Worm (Caenorhabditis elegans) whole organism, L2 larva: ENCODE measurements around the gene trpp-6.
A peak's percentile ranks its signal among the peaks of the same experiment; 100 is the strongest.

ENCODE experiments used
- R02D3.7 ChIP-seq: fragments of 150-350 bp; optimal IDR thresholded peaks from 2 replicates; lab custom pipeline; 2014; ENCODE audit warnings: missing biosample characterization, missing genetic modification characterization
- elt-1 ChIP-seq: fragments of 150-350 bp; optimal IDR thresholded peaks from 2 replicates; lab custom pipeline; 2014; ENCODE audit warnings: missing biosample characterization, missing genetic modification characterization
- elt-3 ChIP-seq: sonication (generic microtip); optimal IDR thresholded peaks from 2 replicates; lab custom pipeline; 2017; ENCODE audit warnings: missing biosample characterization, missing genetic modification characterization
- lin-11 ChIP-seq: fragments of 150-350 bp; sonication (generic microtip); optimal IDR thresholded peaks from 2 replicates; lab custom pipeline; 2014; ENCODE audit warnings: missing biosample characterization, missing genetic modification characterization, inconsistent platforms, mixed read lengths
- nhr-11 ChIP-seq: fragments of 150-350 bp; optimal IDR thresholded peaks from 2 replicates; lab custom pipeline; 2014; ENCODE audit warnings: missing biosample characterization, missing genetic modification characterization
- nhr-23 ChIP-seq: fragments of 150-350 bp; optimal IDR thresholded peaks from 2 replicates; lab custom pipeline; 2014; ENCODE audit warnings: missing biosample characterization, missing genetic modification reagents, missing genetic modification characterization
- nhr-237 ChIP-seq: fragments of 150-350 bp; optimal IDR thresholded peaks from 2 replicates; lab custom pipeline; 2014; ENCODE audit warnings: missing biosample characterization, missing genetic modification characterization
- snpc-4 ChIP-seq: fragments of 150-350 bp; optimal IDR thresholded peaks from 2 replicates; lab custom pipeline; 2014; ENCODE audit warnings: missing biosample characterization, missing genetic modification characterization
- unc-55 ChIP-seq: fragments of 150-350 bp; sonication (generic microtip); optimal IDR thresholded peaks from 3 replicates; lab custom pipeline; 2014; ENCODE audit warnings: missing biosample characterization, missing genetic modification reagents, missing genetic modification characterization
- unc-62 ChIP-seq: fragments of 150-350 bp; optimal IDR thresholded peaks from 2 replicates; lab custom pipeline; 2014; ENCODE audit warnings: missing biosample characterization, missing genetic modification reagents, missing genetic modification characterization
- zag-1 ChIP-seq: fragments of 150-350 bp; optimal IDR thresholded peaks from 2 replicates; lab custom pipeline; 2014; ENCODE audit warnings: missing biosample characterization, missing genetic modification characterization

DNA sequence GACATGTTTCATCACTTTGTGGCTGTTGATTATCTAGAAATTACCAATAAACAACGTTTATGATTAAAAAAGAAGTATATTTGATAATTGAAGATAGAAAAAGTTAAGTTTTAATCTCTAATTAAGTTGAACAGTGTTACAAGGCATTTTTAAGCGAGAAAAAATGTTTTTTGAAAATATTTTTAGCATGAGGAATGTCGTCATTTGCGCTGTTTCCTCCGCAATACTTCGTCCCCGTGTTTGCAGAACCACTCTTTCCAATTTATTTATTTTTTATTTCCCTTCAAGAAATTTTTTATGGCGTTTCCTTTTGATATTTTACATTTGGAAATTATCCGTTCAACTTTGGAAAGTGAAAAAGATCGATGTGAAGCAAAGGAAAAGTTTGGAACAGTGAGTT is at the start of gene trpp-6, which contains the start of gene rde-1:
- TF ChIP-seq snpc-4 (tag; lab: Kevin White, UChicago), result no peak
- TF ChIP-seq nhr-237, result no peak
- TF ChIP-seq unc-62 (GFP tag; lab: Kevin White, UChicago), result no peak
- TF ChIP-seq unc-55, result peak; percentile 55
- no peak for TF ChIP-seq zag-1 (tag; lab: Kevin White, UChicago)
- TF ChIP-seq lin-11, result no peak
- no peak for TF ChIP-seq nhr-11 (tag; lab: Kevin White, UChicago)
- no peak for TF ChIP-seq elt-3
- TF ChIP-seq nhr-23 (tag; lab: Kevin White, UChicago), result no peak
- no peak for TF ChIP-seq elt-1 (tag; lab: Kevin White, UChicago)
- TF ChIP-seq R02D3.7 (tag; lab: Kevin White, UChicago), result no peak
